Worm (Caenorhabditis elegans) whole organism, L2 larva: ENCODE data around the gene K07H8.9.
A peak's percentile ranks its signal among the peaks of the same experiment; 100 is the strongest.

ENCODE experiments used
- C34F6.9 ChIP-seq: fragments of 150-350 bp; optimal IDR thresholded peaks from 2 replicates; lab custom pipeline; 2014; ENCODE audit warnings: missing biosample characterization, missing genetic modification characterization
- F13H6.1 ChIP-seq: sonication (generic microtip); optimal IDR thresholded peaks from 2 replicates; lab custom pipeline; 2016; ENCODE audit warnings: missing genetic modification characterization, missing compliant biosample characterization
- R02D3.7 ChIP-seq: fragments of 150-350 bp; optimal IDR thresholded peaks from 2 replicates; lab custom pipeline; 2014; ENCODE audit warnings: missing biosample characterization, missing genetic modification characterization
- Y55F3AM.14 ChIP-seq: fragments of 200-800 bp; sonication (Bioruptor generic); optimal IDR thresholded peaks from 2 replicates; lab custom pipeline; 2018; ENCODE audit warnings: mild to moderate bottlenecking, missing genetic modification characterization, missing compliant biosample characterization
- ZK546.5 ChIP-seq: sonication (generic microtip); optimal IDR thresholded peaks from 2 replicates; lab custom pipeline; 2017; ENCODE audit warnings: missing biosample characterization, missing genetic modification characterization
- alr-1 ChIP-seq: fragments of 150-350 bp; optimal IDR thresholded peaks from 2 replicates; lab custom pipeline; 2014; ENCODE audit warnings: missing biosample characterization, missing genetic modification characterization
- aly-2 ChIP-seq: fragments of 150-350 bp; optimal IDR thresholded peaks from 2 replicates; lab custom pipeline; 2014; ENCODE audit warnings: missing biosample characterization, missing genetic modification characterization
- ama-1 ChIP-seq: fragments of 150-350 bp; optimal IDR thresholded peaks from 2 replicates; lab custom pipeline; 2018; ENCODE audit warnings: inconsistent platforms
- blmp-1 ChIP-seq: sonication (generic microtip); optimal IDR thresholded peaks from 2 replicates; lab custom pipeline; 2017; ENCODE audit warnings: missing genetic modification characterization, mild to moderate bottlenecking, missing compliant biosample characterization, antibody characterized with exemption, moderate library complexity; ENCODE audit not compliant: insufficient read depth
- ceh-16 ChIP-seq: fragments of 150-350 bp; optimal IDR thresholded peaks from 2 replicates; lab custom pipeline; 2014; ENCODE audit warnings: missing biosample characterization, missing genetic modification characterization
- ceh-82 ChIP-seq: fragments of 150-350 bp; optimal IDR thresholded peaks from 2 replicates; lab custom pipeline; 2014; ENCODE audit warnings: missing biosample characterization, missing genetic modification characterization
- crh-2 ChIP-seq: sonication (generic microtip); optimal IDR thresholded peaks from 2 replicates; lab custom pipeline; 2017; ENCODE audit warnings: missing biosample characterization, missing genetic modification characterization
- dmd-4 ChIP-seq: sonication (generic microtip); optimal IDR thresholded peaks from 2 replicates; lab custom pipeline; 2017; ENCODE audit warnings: missing biosample characterization, missing genetic modification characterization
- egl-27 ChIP-seq: sonication (generic microtip); optimal IDR thresholded peaks from 3 replicates; lab custom pipeline; 2017; ENCODE audit warnings: missing biosample characterization, missing genetic modification reagents, missing genetic modification characterization
- elt-1 ChIP-seq: fragments of 150-350 bp; optimal IDR thresholded peaks from 2 replicates; lab custom pipeline; 2014; ENCODE audit warnings: missing biosample characterization, missing genetic modification characterization
- elt-3 ChIP-seq: sonication (generic microtip); optimal IDR thresholded peaks from 2 replicates; lab custom pipeline; 2017; ENCODE audit warnings: missing biosample characterization, missing genetic modification characterization
- fos-1 ChIP-seq: fragments of 150-350 bp; optimal IDR thresholded peaks from 2 replicates; lab custom pipeline; 2014; ENCODE audit warnings: missing biosample characterization, missing genetic modification characterization
- gmeb-1 ChIP-seq: fragments of 150-350 bp; optimal IDR thresholded peaks from 2 replicates; lab custom pipeline; 2014; ENCODE audit warnings: missing biosample characterization, missing genetic modification characterization
- lin-11 ChIP-seq: fragments of 150-350 bp; sonication (generic microtip); optimal IDR thresholded peaks from 2 replicates; lab custom pipeline; 2014; ENCODE audit warnings: missing biosample characterization, missing genetic modification characterization, inconsistent platforms, mixed read lengths
- lin-13 ChIP-seq: fragments of 150-350 bp; optimal IDR thresholded peaks from 2 replicates; lab custom pipeline; 2014; ENCODE audit warnings: missing biosample characterization, missing genetic modification reagents, missing genetic modification characterization
- lin-39 ChIP-seq: fragments of 150-350 bp; optimal IDR thresholded peaks from 2 replicates; lab custom pipeline; 2014; ENCODE audit warnings: missing biosample characterization, missing genetic modification reagents, missing genetic modification characterization
- lsy-2 ChIP-seq, 2 experiments: fragments of 150-350 bp in 1 of 2; sonication (generic microtip) in 1 of 2; optimal IDR thresholded peaks; 2 replicates each; lab custom pipeline; 2014 to 2017; ENCODE audit warnings: missing biosample characterization in 2 of 2, missing genetic modification characterization in 2 of 2
- mab-5 ChIP-seq: fragments of 150-350 bp; optimal IDR thresholded peaks from 2 replicates; lab custom pipeline; 2014; ENCODE audit warnings: missing biosample characterization, missing genetic modification characterization
- mbf-1 ChIP-seq: sonication (generic microtip); optimal IDR thresholded peaks from 2 replicates; lab custom pipeline; 2017; ENCODE audit warnings: missing biosample characterization, missing genetic modification characterization
- mdl-1 ChIP-seq, 2 experiments: fragments of 150-350 bp in 1 of 2; sonication (generic microtip) in 1 of 2; optimal IDR thresholded peaks; 2 replicates each; lab custom pipeline; 2017; ENCODE audit warnings: missing biosample characterization in 2 of 2, missing genetic modification characterization in 2 of 2
- nhr-10 ChIP-seq: sonication (generic microtip); optimal IDR thresholded peaks from 2 replicates; lab custom pipeline; 2017; ENCODE audit warnings: missing biosample characterization, missing genetic modification characterization
- nhr-11 ChIP-seq: fragments of 150-350 bp; optimal IDR thresholded peaks from 2 replicates; lab custom pipeline; 2014; ENCODE audit warnings: missing biosample characterization, missing genetic modification characterization
- nhr-12 ChIP-seq: fragments of 150-350 bp; optimal IDR thresholded peaks from 2 replicates; lab custom pipeline; 2014; ENCODE audit warnings: missing biosample characterization, missing genetic modification characterization
- nhr-129 ChIP-seq: fragments of 150-350 bp; optimal IDR thresholded peaks from 2 replicates; lab custom pipeline; 2014; ENCODE audit warnings: missing biosample characterization, missing genetic modification characterization
- nhr-21 ChIP-seq: fragments of 150-350 bp; optimal IDR thresholded peaks from 2 replicates; lab custom pipeline; 2014; ENCODE audit warnings: missing biosample characterization, missing genetic modification characterization
- nhr-23 ChIP-seq: fragments of 150-350 bp; optimal IDR thresholded peaks from 2 replicates; lab custom pipeline; 2014; ENCODE audit warnings: missing biosample characterization, missing genetic modification reagents, missing genetic modification characterization
- nhr-237 ChIP-seq: fragments of 150-350 bp; optimal IDR thresholded peaks from 2 replicates; lab custom pipeline; 2014; ENCODE audit warnings: missing biosample characterization, missing genetic modification characterization
- nhr-25 ChIP-seq: fragments of 150-350 bp; sonication (generic microtip); optimal IDR thresholded peaks from 3 replicates; lab custom pipeline; 2014; ENCODE audit warnings: missing biosample characterization, missing genetic modification characterization
- nhr-6 ChIP-seq: fragments of 150-350 bp; optimal IDR thresholded peaks from 2 replicates; lab custom pipeline; 2014; ENCODE audit warnings: missing biosample characterization, missing genetic modification characterization
- nhr-77 ChIP-seq: fragments of 150-350 bp; optimal IDR thresholded peaks from 2 replicates; lab custom pipeline; 2014; ENCODE audit warnings: missing biosample characterization, missing genetic modification characterization
- peb-1 ChIP-seq: fragments of 150-350 bp; optimal IDR thresholded peaks from 2 replicates; lab custom pipeline; 2014; ENCODE audit warnings: missing biosample characterization, missing genetic modification characterization
- sem-4 ChIP-seq: fragments of 150-350 bp; optimal IDR thresholded peaks from 2 replicates; lab custom pipeline; 2014; ENCODE audit warnings: missing biosample characterization, missing genetic modification reagents, missing genetic modification characterization
- skn-1 ChIP-seq: sonication (generic microtip); optimal IDR thresholded peaks from 2 replicates; lab custom pipeline; 2017; ENCODE audit warnings: missing biosample characterization, missing genetic modification characterization
- sma-3 ChIP-seq: sonication (generic microtip); optimal IDR thresholded peaks from 2 replicates; lab custom pipeline; 2016; ENCODE audit warnings: missing genetic modification reagents, missing genetic modification characterization, missing compliant biosample characterization
- sma-9 ChIP-seq, 2 experiments: fragments of 150-350 bp in 1 of 2; sonication (generic microtip) in 1 of 2; optimal IDR thresholded peaks; 2 replicates each; lab custom pipeline; 2014 to 2016; ENCODE audit warnings: missing genetic modification characterization in 2 of 2, mild to moderate bottlenecking in 1 of 2, missing biosample characterization in 1 of 2, missing compliant biosample characterization in 1 of 2, missing genetic modification reagents in 1 of 2, moderate library complexity in 1 of 2
- snpc-4 ChIP-seq: fragments of 150-350 bp; optimal IDR thresholded peaks from 2 replicates; lab custom pipeline; 2014; ENCODE audit warnings: missing biosample characterization, missing genetic modification characterization
- unc-39 ChIP-seq: fragments of 150-350 bp; optimal IDR thresholded peaks from 2 replicates; lab custom pipeline; 2014; ENCODE audit warnings: missing biosample characterization, missing genetic modification characterization
- unc-55 ChIP-seq: fragments of 150-350 bp; sonication (generic microtip); optimal IDR thresholded peaks from 3 replicates; lab custom pipeline; 2014; ENCODE audit warnings: missing biosample characterization, missing genetic modification reagents, missing genetic modification characterization
- unc-62 ChIP-seq: fragments of 150-350 bp; optimal IDR thresholded peaks from 2 replicates; lab custom pipeline; 2014; ENCODE audit warnings: missing biosample characterization, missing genetic modification reagents, missing genetic modification characterization
- zag-1 ChIP-seq: fragments of 150-350 bp; optimal IDR thresholded peaks from 2 replicates; lab custom pipeline; 2014; ENCODE audit warnings: missing biosample characterization, missing genetic modification characterization
- ztf-1 ChIP-seq: fragments of 200-800 bp; sonication (Bioruptor generic); conservative IDR thresholded peaks from 2 replicates; pipeline ENCODE4 v1.3.6; 2022; ENCODE audit warnings: missing genetic modification characterization, missing compliant biosample characterization
- ztf-11 ChIP-seq: sonication (generic microtip); optimal IDR thresholded peaks from 2 replicates; lab custom pipeline; 2017; ENCODE audit warnings: missing biosample characterization, missing genetic modification characterization
- ztf-4 ChIP-seq: fragments of 150-350 bp; optimal IDR thresholded peaks from 2 replicates; lab custom pipeline; 2014; ENCODE audit warnings: missing biosample characterization, missing genetic modification characterization

The K07H8.9 gene

ce11 chrIV:8289580-8290323 is 3.5 kb upstream of the K07H8.9 start, which contains the start of gene daf-31:
TSS of gene daf-31 (plus strand) at chrIV:8290273.
- no peak for TF ChIP-seq snpc-4 (tag; lab: Kevin White, UChicago)
- TF ChIP-seq peb-1 (tag; lab: Kevin White, UChicago): no peak
- TF ChIP-seq nhr-6 (tag; lab: Kevin White, UChicago): no peak
- no peak for TF ChIP-seq ceh-16 (tag; lab: Kevin White, UChicago)
- no peak for TF ChIP-seq ZK546.5
- TF ChIP-seq crh-2 (tag; lab: Kevin White, UChicago): peak; percentile 19
- TF ChIP-seq ceh-82 (tag; lab: Kevin White, UChicago): no peak
- TF ChIP-seq egl-27 (tag; lab: Kevin White, UChicago): no peak
- no peak for TF ChIP-seq ztf-1
- TF ChIP-seq skn-1 (tag; lab: Kevin White, UChicago): no peak
- TF ChIP-seq blmp-1 (tag; lab: Kevin White, UChicago): no peak
- no peak for TF ChIP-seq R02D3.7 (tag; lab: Kevin White, UChicago)
- no peak for TF ChIP-seq nhr-77 (tag; lab: Kevin White, UChicago)
- TF ChIP-seq zag-1 (tag; lab: Kevin White, UChicago): no peak
- no peak for TF ChIP-seq mbf-1
- no peak for TF ChIP-seq alr-1 (tag; lab: Kevin White, UChicago)
- no peak for TF ChIP-seq unc-39 (tag; lab: Kevin White, UChicago)
- no peak for TF ChIP-seq lin-39
- TF ChIP-seq sem-4 (tag; lab: Kevin White, UChicago): no peak
- TF ChIP-seq aly-2 (tag; lab: Kevin White, UChicago): no peak
- no peak for TF ChIP-seq sma-3 (GFP tag; lab: Kevin White, UChicago)
- peak; percentile 29 for TF ChIP-seq lin-13 (GFP tag; lab: Kevin White, UChicago)
- no peak for TF ChIP-seq nhr-25 (tag; lab: Kevin White, UChicago)
- peak; percentile 57 for TF ChIP-seq nhr-129 (tag; lab: Kevin White, UChicago)
- peak in 1 of 2 experiments; percentile 77 for TF ChIP-seq lsy-2 (tag; optimal IDR thresholded peaks at IDR 0.05; lab: Kevin White, UChicago)
- TF ChIP-seq nhr-11: no peak
- peak; percentile 31 for TF ChIP-seq fos-1 (tag; lab: Kevin White, UChicago)
- TF ChIP-seq mdl-1 (tag; optimal IDR thresholded peaks at IDR 0.05; lab: Kevin White, UChicago): no peak
- TF ChIP-seq nhr-10 (tag; lab: Kevin White, UChicago): no peak
- no peak for TF ChIP-seq unc-62 (GFP tag; lab: Kevin White, UChicago)
- no peak for TF ChIP-seq mab-5
- peak; percentile 54 for TF ChIP-seq gmeb-1 (tag; lab: Kevin White, UChicago)
- TF ChIP-seq F13H6.1 (tag; lab: Kevin White, UChicago): peak; percentile 28
- TF ChIP-seq C34F6.9 (tag; lab: Kevin White, UChicago): peak; percentile 58
- no peak for TF ChIP-seq nhr-23 (tag; lab: Kevin White, UChicago)
- TF ChIP-seq elt-1 (tag; lab: Kevin White, UChicago): no peak
- TF ChIP-seq unc-55 (GFP tag; lab: Kevin White, UChicago): peak; percentile 76
- peak; percentile 4 for TF ChIP-seq sma-9 (GFP tag; optimal IDR thresholded peaks at IDR 0.05; lab: Kevin White, UChicago)
- TF ChIP-seq sma-9 (tag; optimal IDR thresholded peaks at IDR 0.05; lab: Kevin White, UChicago): no peak
- TF ChIP-seq ztf-11 (tag; lab: Kevin White, UChicago): no peak
- no peak for TF ChIP-seq ztf-4 (tag; lab: Kevin White, UChicago)
- no peak for TF ChIP-seq ama-1
- TF ChIP-seq Y55F3AM.14 (GFP tag; lab: Kevin White, UChicago): no peak
- no peak for TF ChIP-seq elt-3
- no peak for TF ChIP-seq nhr-12 (tag; lab: Kevin White, UChicago)
- no peak for TF ChIP-seq dmd-4 (tag; lab: Kevin White, UChicago)
- TF ChIP-seq nhr-237: no peak
- no peak for TF ChIP-seq nhr-21 (tag; lab: Kevin White, UChicago)
- no peak for TF ChIP-seq lin-11
